Fruit fly (Drosophila melanogaster) whole organism, embryonic: ENCODE results near the gene CG11898.

Experiments used
- CG11085 ChIP-seq: fragments of 200-800 bp; sonication (Bioruptor generic); IDR thresholded peaks from 2 replicates; pipeline ENCODE4 v1.3.6; 2022; ENCODE audit warnings: missing biosample characterization, missing genetic modification characterization
- CG7987 ChIP-seq: fragments of 200-800 bp; sonication (Bioruptor generic); optimal IDR thresholded peaks from 2 replicates; lab custom pipeline; 2018; ENCODE audit warnings: missing biosample characterization, mild to moderate bottlenecking, missing genetic modification characterization, moderate library complexity
- ERR ChIP-seq: fragments of 200-800 bp; sonication (Bioruptor generic); optimal IDR thresholded peaks from 2 replicates; lab custom pipeline; 2016; ENCODE audit warnings: missing biosample characterization, missing genetic modification characterization
- HHEX ChIP-seq: fragments of 200-800 bp; sonication (Bioruptor generic); optimal IDR thresholded peaks from 3 replicates; lab custom pipeline; 2017; ENCODE audit warnings: missing biosample characterization, mild to moderate bottlenecking, missing genetic modification characterization, missing genetic modification reagents
- Med ChIP-seq: fragments of 200-800 bp; sonication (Bioruptor generic); peaks from one replicate; lab custom pipeline; 2016; ENCODE audit warnings: missing biosample characterization, missing genetic modification characterization, mild to moderate bottlenecking, inconsistent platforms, moderate library complexity
- Neu2 ChIP-seq: fragments of 200-800 bp; sonication (Bioruptor generic); optimal IDR thresholded peaks from 3 replicates; lab custom pipeline; 2016; ENCODE audit warnings: missing biosample characterization, missing genetic modification characterization, borderline replicate concordance
- Vsx1 ChIP-seq: fragments of 200-800 bp; sonication (Bioruptor generic); optimal IDR thresholded peaks from 2 replicates; lab custom pipeline; 2017; ENCODE audit warnings: missing biosample characterization, mild to moderate bottlenecking, missing genetic modification characterization, missing genetic modification reagents
- croc ChIP-seq: fragments of 200-800 bp; sonication (Bioruptor generic); conservative IDR thresholded peaks from 3 replicates; pipeline ENCODE4 v1.3.6; 2022; ENCODE audit warnings: missing biosample characterization, missing genetic modification characterization
- dmrt99B ChIP-seq: fragments of 200-800 bp; sonication (Bioruptor generic); optimal IDR thresholded peaks from 2 replicates; lab custom pipeline; 2018; ENCODE audit warnings: missing biosample characterization, mild to moderate bottlenecking, missing genetic modification characterization, moderate library complexity
- hb ChIP-seq: fragments of 200-800 bp; sonication (Bioruptor generic); IDR thresholded peaks from 3 replicates; pipeline ENCODE4 v1.3.6; 2022; ENCODE audit warnings: missing biosample characterization, missing genetic modification characterization; ENCODE audit not compliant: partially characterized antibody
- hth ChIP-seq: fragments of >200 bp; optimal IDR thresholded peaks from 2 replicates; lab custom pipeline; 2017; ENCODE audit warnings: inconsistent platforms
- p53 ChIP-seq: fragments of 200-800 bp; sonication (Bioruptor generic); optimal IDR thresholded peaks from 2 replicates; lab custom pipeline; 2016; ENCODE audit warnings: missing biosample characterization, missing genetic modification characterization
- sim ChIP-seq: fragments of 200-800 bp; sonication (Bioruptor generic); IDR thresholded peaks from 2 replicates; pipeline ENCODE4 v1.3.6; 2022; ENCODE audit warnings: missing biosample characterization, missing genetic modification characterization

DNA sequence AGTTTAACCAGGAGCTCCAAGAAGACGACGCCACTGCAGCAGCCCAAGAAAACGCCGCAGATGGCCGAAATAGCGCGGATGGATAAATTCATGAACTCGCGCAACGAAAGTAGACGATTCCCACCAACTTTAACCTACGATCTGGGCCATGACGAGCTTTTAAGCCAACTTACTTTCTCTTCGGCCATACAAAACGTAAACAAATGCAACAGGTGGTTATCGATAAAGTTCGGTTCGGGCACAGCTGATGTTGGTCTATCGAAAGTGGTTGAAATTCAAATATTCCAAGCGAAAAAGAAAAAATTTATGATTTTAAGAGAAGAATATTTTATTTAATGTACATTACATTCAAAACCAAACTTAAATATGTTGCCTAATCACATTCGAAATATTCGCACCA lies 18.7 kb upstream of the CG11898 start, which contains the start of gene CG14511:
- TF ChIP-seq CG7987 (no peak), Neu2 (GFP tag; lab: Kevin White, UChicago) (no peak), p53 (GFP tag; lab: Kevin White, UChicago) (no peak), croc (no peak), HHEX (GFP tag; lab: Kevin White, UChicago) (no peak), CG11085 (no peak), Vsx1 (GFP tag; lab: Kevin White, UChicago) (no peak), hth (lab: Kevin White, UChicago) (no peak), hb (GFP tag; lab: Robert Waterston, UW) (no peak), ERR (GFP tag; lab: Kevin White, UChicago) (no peak), sim (GFP tag; lab: Robert Waterston, UW) (no peak), Med (GFP tag; lab: Kevin White, UChicago) (no peak), dmrt99B (tag; lab: Kevin White, UChicago) (no peak)
